Worm (Caenorhabditis elegans) whole organism, young adult: Measurements from ENCODE around the gene bath-44.
"Not testable (repeated sequence)": the region's sequence is repeated elsewhere in the genome, so short reads cannot be mapped to it uniquely, and the experiment has no call there.

Experiments used
- ama-1 ChIP-seq, 3 experiments: fragments of 150-350 bp in 1 of 3; sonication (generic microtip) in 2 of 3; optimal IDR thresholded peaks; 2 replicates each; lab custom pipeline; 2014 to 2018; ENCODE audit warnings: missing biosample characterization in 2 of 3, missing genetic modification characterization in 2 of 3, missing genetic modification reagents in 2 of 3
- nfya-1 ChIP-seq: sonication (generic microtip); optimal IDR thresholded peaks from 2 replicates; lab custom pipeline; 2017; ENCODE audit warnings: antibody characterized with exemption, missing compliant biosample characterization, missing genetic modification characterization, borderline replicate concordance; ENCODE audit not compliant: insufficient read depth

DNA sequence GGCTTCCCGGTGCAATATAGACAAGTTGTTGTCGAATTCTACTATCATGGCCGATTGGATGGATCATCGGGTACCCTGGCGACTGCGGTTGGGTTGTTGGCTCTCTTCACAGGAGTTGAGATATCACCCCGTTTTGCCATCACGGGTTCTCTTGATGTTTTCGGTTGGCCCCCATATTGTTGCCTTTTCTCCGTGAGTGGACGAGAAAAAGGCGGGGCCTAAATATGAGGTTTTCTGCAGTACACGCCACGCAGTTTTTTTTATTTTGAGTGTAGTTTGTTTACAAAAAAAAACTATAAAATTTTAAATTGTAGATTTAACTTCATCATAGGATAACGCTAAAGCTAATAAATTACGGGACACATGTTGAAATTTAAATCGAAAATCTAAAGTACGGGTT, 22.4 kb upstream of the bath-44 start:
- TF ChIP-seq nfya-1 (tag; lab: Kevin White, UChicago); ama-1 (optimal IDR thresholded peaks at IDR 0.05; lab: Kevin White, UChicago); ama-1 (GFP tag; optimal IDR thresholded peaks at IDR 0.05; lab: Kevin White, UChicago): not testable (repeated sequence)
